Fruit fly (Drosophila melanogaster) whole organism, adult: Measurements from ENCODE around the gene PICK1.

ENCODE experiments used
- CG11617 ChIP-seq: fragments of 200-800 bp; sonication (Bioruptor generic); optimal IDR thresholded peaks from 2 replicates; lab custom pipeline; 2017; ENCODE audit warnings: mild to moderate bottlenecking, missing biosample characterization, missing genetic modification reagents, missing genetic modification characterization
- CG12768 ChIP-seq: fragments of 200-800 bp; sonication (Bioruptor generic); optimal IDR thresholded peaks from 2 replicates; lab custom pipeline; 2017; ENCODE audit warnings: missing biosample characterization, missing genetic modification characterization, mild to moderate bottlenecking, moderate library complexity, missing genetic modification reagents
- CG14711 ChIP-seq: fragments of 200-800 bp; sonication (Bioruptor generic); optimal IDR thresholded peaks from 2 replicates; lab custom pipeline; 2018; ENCODE audit warnings: missing biosample characterization, mild to moderate bottlenecking, missing genetic modification characterization, moderate library complexity
- CG1620 ChIP-seq: fragments of 200-800 bp; sonication (Bioruptor generic); optimal IDR thresholded peaks from 2 replicates; lab custom pipeline; 2016; ENCODE audit warnings: missing biosample characterization, missing genetic modification characterization
- CG33017 ChIP-seq: fragments of 200-800 bp; sonication (Bioruptor generic); optimal IDR thresholded peaks from 2 replicates; lab custom pipeline; 2018; ENCODE audit warnings: missing biosample characterization, mild to moderate bottlenecking, missing genetic modification characterization, moderate library complexity
- CG5204 ChIP-seq: fragments of 200-800 bp; sonication (Bioruptor generic); optimal IDR thresholded peaks from 2 replicates; lab custom pipeline; 2016; ENCODE audit warnings: missing biosample characterization, missing genetic modification characterization
- CG7045 ChIP-seq: fragments of 200-800 bp; sonication (Bioruptor generic); optimal IDR thresholded peaks from 2 replicates; lab custom pipeline; 2017; ENCODE audit warnings: missing biosample characterization, mild to moderate bottlenecking, missing genetic modification characterization
- CG7101 ChIP-seq: fragments of 200-800 bp; sonication (Bioruptor generic); optimal IDR thresholded peaks from 2 replicates; lab custom pipeline; 2018; ENCODE audit warnings: missing biosample characterization, mild to moderate bottlenecking, missing genetic modification characterization, moderate library complexity
- Clk ChIP-seq: fragments of 200-800 bp; sonication (Bioruptor generic); optimal IDR thresholded peaks from 2 replicates; lab custom pipeline; 2017; ENCODE audit warnings: missing biosample characterization, missing genetic modification characterization
- Crg-1 ChIP-seq: fragments of 200-800 bp; sonication (Bioruptor generic); optimal IDR thresholded peaks from 2 replicates; lab custom pipeline; 2016; ENCODE audit warnings: missing biosample characterization, missing genetic modification characterization
- Hr96 ChIP-seq: fragments of 200-800 bp; sonication (Bioruptor generic); optimal IDR thresholded peaks from 2 replicates; lab custom pipeline; 2016; ENCODE audit warnings: missing biosample characterization, missing genetic modification characterization
- Mnt ChIP-seq: fragments of 200-800 bp; sonication (Bioruptor generic); optimal IDR thresholded peaks from 2 replicates; lab custom pipeline; 2016; ENCODE audit warnings: missing biosample characterization, mild to moderate bottlenecking, missing genetic modification characterization
- bab1 ChIP-seq: fragments of 200-800 bp; sonication (Bioruptor generic); optimal IDR thresholded peaks from 3 replicates; lab custom pipeline; 2019; ENCODE audit warnings: missing biosample characterization, mild to moderate bottlenecking, missing genetic modification characterization, moderate library complexity
- cic ChIP-seq: fragments of 200-800 bp; sonication (Bioruptor generic); optimal IDR thresholded peaks from 2 replicates; lab custom pipeline; 2017; ENCODE audit warnings: missing biosample characterization, mild to moderate bottlenecking, missing genetic modification characterization, moderate library complexity
- cnc ChIP-seq, 2 experiments: fragments of >200 bp; optimal IDR thresholded peaks; 2 replicates each; lab custom pipeline; 2017
- kay ChIP-seq: fragments of 200-800 bp; sonication (Bioruptor generic); peaks from one replicate; lab custom pipeline; 2016; ENCODE audit warnings: missing biosample characterization, missing genetic modification characterization, borderline replicate concordance
- ovo ChIP-seq: fragments of 200-800 bp; sonication (Bioruptor generic); optimal IDR thresholded peaks from 2 replicates; lab custom pipeline; 2016; ENCODE audit warnings: missing biosample characterization, missing genetic modification characterization
- pad ChIP-seq: fragments of 200-800 bp; sonication (Bioruptor generic); optimal IDR thresholded peaks from 3 replicates; lab custom pipeline; 2017; ENCODE audit warnings: missing biosample characterization, missing genetic modification characterization, mild to moderate bottlenecking, moderate library complexity, missing genetic modification reagents
- tj ChIP-seq: fragments of 200-800 bp; sonication (Bioruptor generic); optimal IDR thresholded peaks from 3 replicates; lab custom pipeline; 2017; ENCODE audit warnings: missing biosample characterization, mild to moderate bottlenecking, missing genetic modification characterization, moderate library complexity
- toe ChIP-seq: fragments of 200-800 bp; sonication (Bioruptor generic); optimal IDR thresholded peaks from 2 replicates; lab custom pipeline; 2016; ENCODE audit warnings: missing biosample characterization, missing genetic modification characterization

Gene PICK1

dm6 chr2L:12694823-12695420 lies at the start of gene PICK1, which contains the start of gene IFT43:
Gene PICK1, plus strand, starts transcription at chr2L:12695033.
Gene IFT43, minus strand, starts transcription at chr2L:12694988.
- TF ChIP-seq Mnt (GFP tag; lab: Kevin White, UChicago) (no peak), CG7045 (GFP tag; lab: Kevin White, UChicago) (no peak), tj (no peak), cnc (optimal IDR thresholded peaks at IDR 0.05; lab: Kevin White, UChicago) (no peak), bab1 (no peak), kay (GFP tag; lab: Kevin White, UChicago) (no peak), CG33017 (no peak)

- TF ChIP-seq CG1620 (GFP tag; lab: Kevin White, UChicago) (no peak), CG7101 (tag; lab: Kevin White, UChicago) (no peak), Crg-1 (GFP tag; lab: Kevin White, UChicago) (no peak), ovo (GFP tag; lab: Kevin White, UChicago) (no peak), cnc (optimal IDR thresholded peaks at IDR 0.05; lab: Kevin White, UChicago) (no peak), toe (no peak), kay (GFP tag; lab: Kevin White, UChicago) (no peak), CG11617 (GFP tag; lab: Kevin White, UChicago) (no peak), Mnt (GFP tag; lab: Kevin White, UChicago) (no peak), bab1 (no peak), Clk (GFP tag; lab: Kevin White, UChicago) (no peak), cic (GFP tag; lab: Kevin White, UChicago) (no peak)
Measured at dm6 chr2L:12646256-12646655, 48.6 kb upstream of the PICK1 start, which contains the start of gene Ref2. Gene Ref2, minus strand, starts transcription at chr2L:12646356.

dm6 chr2L:12651040-12651439 lies 43.8 kb upstream of the PICK1 start:
- TF ChIP-seq CG5204 (no peak), Crg-1 (GFP tag; lab: Kevin White, UChicago) (no peak), bab1 (no peak), pad (GFP tag; lab: Kevin White, UChicago) (no peak), Hr96 (GFP tag; lab: Kevin White, UChicago) (no peak), cnc (optimal IDR thresholded peaks at IDR 0.05; lab: Kevin White, UChicago) (no peak), cic (GFP tag; lab: Kevin White, UChicago) (no peak), kay (GFP tag; lab: Kevin White, UChicago) (no peak), CG14711 (tag; lab: Kevin White, UChicago) (no peak), CG7101 (tag; lab: Kevin White, UChicago) (no peak), CG12768 (no peak), CG33017 (no peak), CG7045 (GFP tag; lab: Kevin White, UChicago) (no peak), Mnt (GFP tag; lab: Kevin White, UChicago) (no peak)

dm6 chr2L:12655731-12656326 lies 39.0 kb upstream of the PICK1 start:
- TF ChIP-seq CG7045 (GFP tag; lab: Kevin White, UChicago) (no peak), Mnt (GFP tag; lab: Kevin White, UChicago) (no peak), pad (GFP tag; lab: Kevin White, UChicago) (peak; percentile 90)

dm6 chr2L:12656865-12657264 lies 38.0 kb upstream of the PICK1 start, which contains the start of gene pdm2:
Gene pdm2, plus strand, starts transcription at chr2L:12657165.
- TF ChIP-seq cic (GFP tag; lab: Kevin White, UChicago) (no peak), kay (GFP tag; lab: Kevin White, UChicago) (no peak), CG5204 (no peak), Hr96 (GFP tag; lab: Kevin White, UChicago) (no peak), toe (no peak), tj (no peak), Clk (GFP tag; lab: Kevin White, UChicago) (no peak), CG11617 (GFP tag; lab: Kevin White, UChicago) (no peak), CG7101 (tag; lab: Kevin White, UChicago) (no peak), CG1620 (GFP tag; lab: Kevin White, UChicago) (no peak), Crg-1 (GFP tag; lab: Kevin White, UChicago) (no peak), ovo (GFP tag; lab: Kevin White, UChicago) (no peak), CG33017 (no peak), CG12768 (no peak)

dm6 chr2L:12657337-12657736 lies 37.5 kb upstream of the PICK1 start:
- TF ChIP-seq kay (GFP tag; lab: Kevin White, UChicago) (no peak), CG1620 (GFP tag; lab: Kevin White, UChicago) (no peak), pad (GFP tag; lab: Kevin White, UChicago) (no peak), Clk (GFP tag; lab: Kevin White, UChicago) (no peak), cnc (optimal IDR thresholded peaks at IDR 0.05; lab: Kevin White, UChicago) (no peak), CG11617 (GFP tag; lab: Kevin White, UChicago) (no peak), CG7045 (GFP tag; lab: Kevin White, UChicago) (no peak), CG7101 (tag; lab: Kevin White, UChicago) (no peak), CG33017 (no peak), Hr96 (GFP tag; lab: Kevin White, UChicago) (no peak), CG5204 (no peak), Mnt (GFP tag; lab: Kevin White, UChicago) (no peak), tj (no peak), CG12768 (no peak)
